Worm (Caenorhabditis elegans): Measurements from ENCODE around the gene srg-59.

ce11 chrV:2713532-2713931 lies 11.6 kb downstream of the srg-59 start, which contains the start of gene srt-28:
- TF ChIP-seq ref-1 (GFP tag; conservative IDR thresholded peaks at IDR 0.05) (no peak), ztf-29 (GFP tag; IDR thresholded peaks at IDR 0.05) (no peak)
